Worm (Caenorhabditis elegans): ENCODE measurements around the gene ZK899.3.

The ZK899.3 gene

ce11 chrX:9452483-9453198 is at the start of gene ZK899.3:
Gene ZK899.3 (plus strand): TSS chrX:9453148.
- no peak for TF ChIP-seq unc-3 (GFP tag; conservative IDR thresholded peaks at IDR 0.05)
- TF ChIP-seq unc-3 (tag; optimal IDR thresholded peaks at IDR 0.05) = no peak
- TF ChIP-seq elt-2 (tag; optimal IDR thresholded peaks at IDR 0.05) = peak; percentile 63

- TF ChIP-seq hlh-6 (tag; optimal IDR thresholded peaks at IDR 0.05) (no peak), ztf-16 (tag; optimal IDR thresholded peaks at IDR 0.05) (no peak), pax-1 (tag; optimal IDR thresholded peaks at IDR 0.05) (no peak), nhr-232 (tag; optimal IDR thresholded peaks at IDR 0.05) (no peak), unc-3 (GFP tag; conservative IDR thresholded peaks at IDR 0.05) (no peak), unc-3 (tag; optimal IDR thresholded peaks at IDR 0.05) (no peak), syd-9 (tag; optimal IDR thresholded peaks at IDR 0.05) (no peak), pha-2 (tag; optimal IDR thresholded peaks at IDR 0.05) (no peak)
Observed at ce11 chrX:9403622-9404255, 49.2 kb upstream of the ZK899.3 start.

ce11 chrX:9405922-9406321 is 47.0 kb upstream of the ZK899.3 start:
- TF ChIP-seq elt-2 (tag; optimal IDR thresholded peaks at IDR 0.05) = peak; percentile 11
- TF ChIP-seq unc-42 (tag; optimal IDR thresholded peaks at IDR 0.05) = no peak

- TF ChIP-seq ztf-16 (tag; optimal IDR thresholded peaks at IDR 0.05) (no peak), pha-4 (tag; optimal IDR thresholded peaks at IDR 0.05) (no peak), tbx-2 (tag; optimal IDR thresholded peaks at IDR 0.05) (no peak), ets-4 (tag; optimal IDR thresholded peaks at IDR 0.05) (no peak), zip-5 (tag; optimal IDR thresholded peaks at IDR 0.05) (no peak), unc-42 (tag; optimal IDR thresholded peaks at IDR 0.05) (no peak), ceh-31 (tag; optimal IDR thresholded peaks at IDR 0.05) (no peak), odd-2 (tag; optimal IDR thresholded peaks at IDR 0.05) (no peak), nhr-232 (tag; optimal IDR thresholded peaks at IDR 0.05) (no peak), pat-9 (tag; optimal IDR thresholded peaks at IDR 0.05) (no peak), sdc-2 (tag; optimal IDR thresholded peaks at IDR 0.05) (no peak), ceh-34 (tag; optimal IDR thresholded peaks at IDR 0.05) (no peak)
Observed at ce11 chrX:9409114-9409513, 43.8 kb upstream of the ZK899.3 start.

- TF ChIP-seq unc-42 (tag; optimal IDR thresholded peaks at IDR 0.05) (no peak), ceh-22 (tag; optimal IDR thresholded peaks at IDR 0.05) (peak; percentile 7)
Observed at ce11 chrX:9410747-9411146, 42.2 kb upstream of the ZK899.3 start.

DNA sequence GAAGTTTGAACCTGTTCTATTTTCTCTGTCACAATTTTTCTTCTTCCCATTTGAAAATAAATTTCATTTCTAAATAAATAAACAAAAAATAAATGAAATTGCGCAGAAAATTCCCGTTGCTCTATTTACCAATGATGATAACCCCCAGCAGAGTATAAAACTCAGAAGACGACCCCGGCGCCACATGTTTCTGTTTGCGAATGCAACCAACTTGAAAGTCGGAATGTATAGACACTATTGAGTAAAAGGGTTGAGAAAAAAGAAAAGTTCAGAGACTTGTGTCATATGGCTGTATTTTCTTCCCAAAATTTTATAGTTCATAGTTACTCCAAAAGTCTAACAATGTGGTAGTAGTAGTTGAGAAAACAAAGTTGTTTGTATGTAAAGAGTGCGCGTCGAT is 41.3 kb upstream of the ZK899.3 start:
- TF ChIP-seq sdc-2 (tag; optimal IDR thresholded peaks at IDR 0.05) (no peak), ceh-34 (tag; optimal IDR thresholded peaks at IDR 0.05) (no peak), fkh-6 (tag; optimal IDR thresholded peaks at IDR 0.05) (no peak), mec-3 (tag; optimal IDR thresholded peaks at IDR 0.05; ENCODE audit: borderline replicate concordance) (no peak), ttx-3 (tag; optimal IDR thresholded peaks at IDR 0.05) (no peak), hlh-30 (tag; optimal IDR thresholded peaks at IDR 0.05; ENCODE audit: insufficient read depth) (no peak), K09A11.1 (tag; optimal IDR thresholded peaks at IDR 0.05; ENCODE audit: insufficient read depth) (no peak), nhr-11 (tag; optimal IDR thresholded peaks at IDR 0.05) (no peak), ceh-31 (tag; optimal IDR thresholded peaks at IDR 0.05) (no peak), ztf-16 (tag; optimal IDR thresholded peaks at IDR 0.05) (no peak)

- TF ChIP-seq ahr-1 (tag; optimal IDR thresholded peaks at IDR 0.05) (no peak), unc-42 (tag; optimal IDR thresholded peaks at IDR 0.05) (no peak), fkh-6 (tag; optimal IDR thresholded peaks at IDR 0.05) (no peak), dmd-4 (tag; optimal IDR thresholded peaks at IDR 0.05; ENCODE audit: borderline replicate concordance) (no peak), elt-4 (tag; optimal IDR thresholded peaks at IDR 0.05) (no peak), unc-3 (GFP tag; conservative IDR thresholded peaks at IDR 0.05) (no peak), unc-3 (tag; optimal IDR thresholded peaks at IDR 0.05) (no peak), ceh-34 (tag; optimal IDR thresholded peaks at IDR 0.05) (no peak)
Observed at ce11 chrX:9417326-9417725, 35.6 kb upstream of the ZK899.3 start.

All from whole organism, late embryonic.